Fruit fly (Drosophila melanogaster): Measurements from ENCODE around the gene Tektin-C.

The Tektin-C gene

dm6 chr3L:5807370-5808100 is 11.2 kb upstream of the Tektin-C start (continued):
- TF ChIP-seq ranshi (GFP tag; IDR thresholded peaks at IDR 0.05) (no peak), CG15479 (GFP tag; optimal IDR thresholded peaks at IDR 0.05) (peak; percentile 81), Bdp1 (GFP tag; optimal IDR thresholded peaks at IDR 0.05) (no peak), tup (GFP tag; optimal IDR thresholded peaks at IDR 0.05) (no peak), crol (GFP tag; IDR thresholded peaks at IDR 0.05) (peak; percentile 37; the same call in 1 of the 2 replicates), CG10979 (tag; optimal IDR thresholded peaks at IDR 0.05) (no peak), Ada2b (GFP tag; IDR thresholded peaks at IDR 0.05) (no peak), Bgb (GFP tag; IDR thresholded peaks at IDR 0.05; ENCODE audit: partially characterized antibody) (no peak), CG8359 (GFP tag; optimal IDR thresholded peaks at IDR 0.05; ENCODE audit: borderline replicate concordance) (no peak), GATAe (GFP tag; conservative IDR thresholded peaks at IDR 0.05) (no peak), CG4424 (GFP tag; optimal IDR thresholded peaks at IDR 0.05) (no peak), Elba2 (GFP tag; optimal IDR thresholded peaks at IDR 0.05) (no peak), hth (optimal IDR thresholded peaks at IDR 0.05) (no peak), Dll (GFP tag; IDR thresholded peaks at IDR 0.05; ENCODE audit: partially characterized antibody) (no peak), CG31224 (GFP tag; IDR thresholded peaks at IDR 0.05) (no peak), Atf6 (GFP tag; IDR thresholded peaks at IDR 0.05) (peak; percentile 45), esg (GFP tag; conservative IDR thresholded peaks at IDR 0.05) (no peak), az2 (GFP tag; optimal IDR thresholded peaks at IDR 0.05) (no peak), CG3065 (GFP tag; optimal IDR thresholded peaks at IDR 0.05) (no peak), insv (GFP tag; optimal IDR thresholded peaks at IDR 0.05) (no peak), CG7839 (tag; optimal IDR thresholded peaks at IDR 0.05) (no peak), CG7372 (GFP tag; IDR thresholded peaks at IDR 0.05) (no peak), CG8944 (GFP tag; optimal IDR thresholded peaks at IDR 0.05) (no peak), HLH3B (GFP tag; IDR thresholded peaks at IDR 0.05) (no peak), bab2 (GFP tag; optimal IDR thresholded peaks at IDR 0.05) (no peak), slou (GFP tag; optimal IDR thresholded peaks at IDR 0.05) (no peak), tx (GFP tag; optimal IDR thresholded peaks at IDR 0.05) (no peak), Mes4 (GFP tag; optimal IDR thresholded peaks at IDR 0.05) (no peak), CG11696 (GFP tag; IDR thresholded peaks at IDR 0.05) (no peak), E2f2 (GFP tag; IDR thresholded peaks at IDR 0.05) (no peak), CG5180 (GFP tag; optimal IDR thresholded peaks at IDR 0.05) (no peak), CG4282 (GFP tag; optimal IDR thresholded peaks at IDR 0.05) (no peak), CG7987 (GFP tag; optimal IDR thresholded peaks at IDR 0.05) (no peak), Nf-YA (GFP tag; IDR thresholded peaks at IDR 0.05) (no peak), sens-2 (GFP tag; IDR thresholded peaks at IDR 0.05) (no peak), zf30C (GFP tag; optimal IDR thresholded peaks at IDR 0.05) (no peak), CG17802 (tag; optimal IDR thresholded peaks at IDR 0.05) (no peak), Sox100B (GFP tag; optimal IDR thresholded peaks at IDR 0.05) (no peak), CG17328 (GFP tag; IDR thresholded peaks at IDR 0.05) (no peak), B-H2 (GFP tag; optimal IDR thresholded peaks at IDR 0.05) (no peak), CG12071 (GFP tag; optimal IDR thresholded peaks at IDR 0.05) (peak; percentile 25), bsh (GFP tag; optimal IDR thresholded peaks at IDR 0.05) (no peak), CG34224 (GFP tag; IDR thresholded peaks at IDR 0.05; ENCODE audit: partially characterized antibody) (no peak), Asciz (GFP tag; optimal IDR thresholded peaks at IDR 0.05) (no peak), Dbx (GFP tag; IDR thresholded peaks at IDR 0.05) (no peak), CG4360 (GFP tag; IDR thresholded peaks at IDR 0.05) (0 out of 2 replicates have a peak, but pooled peaks have one; percentile 10), NfI (GFP tag; optimal IDR thresholded peaks at IDR 0.05) (no peak), seq (GFP tag; IDR thresholded peaks at IDR 0.05) (no peak), CrebB (tag; optimal IDR thresholded peaks at IDR 0.05) (no peak), H15 (GFP tag; IDR thresholded peaks at IDR 0.05) (no peak), phol (tag; optimal IDR thresholded peaks at IDR 0.05) (no peak)

Data from whole organism, embryonic.